Worm (Caenorhabditis elegans): ENCODE data around the gene mca-2.

Gene mca-2

DNA sequence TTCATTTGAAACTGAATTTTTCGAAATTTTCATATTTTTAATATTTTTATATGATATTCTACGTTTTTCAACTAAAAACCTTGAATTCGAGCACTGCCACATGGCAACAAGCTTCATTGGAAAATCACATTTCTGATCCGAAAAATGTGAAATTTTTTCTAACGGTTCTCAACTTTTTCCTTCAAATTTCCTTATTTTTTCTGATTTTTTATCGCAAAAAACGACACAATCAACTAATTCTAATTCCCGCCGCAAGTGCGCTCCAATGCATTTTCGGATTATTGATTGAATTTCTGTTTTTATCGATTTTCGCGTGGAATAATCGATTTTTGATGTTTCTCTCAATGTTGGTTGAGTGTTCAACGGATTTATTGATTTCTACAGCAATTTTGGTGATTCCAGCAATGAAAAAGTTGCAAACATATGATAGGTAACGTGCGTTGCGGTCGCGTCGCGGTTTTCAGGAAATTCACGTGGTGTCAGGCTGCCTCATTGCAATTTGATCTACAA is 49.7 kb downstream of the mca-2 start, which contains the start of gene C23H5.12:
TSS of gene C23H5.12 (plus strand) at position 51 of the 510 bp plus-strand sequence.
- TF ChIP-seq snpc-4 (tag; optimal IDR thresholded peaks at IDR 0.05) (no peak), blmp-1 (tag; optimal IDR thresholded peaks at IDR 0.05) (no peak), flh-1 (GFP tag; optimal IDR thresholded peaks at IDR 0.05) (no peak), nhr-28 (tag; optimal IDR thresholded peaks at IDR 0.05) (no peak), hlh-1 (tag; optimal IDR thresholded peaks at IDR 0.05) (no peak), unc-120 (tag; optimal IDR thresholded peaks at IDR 0.05; ENCODE audit: poor library complexity, severe bottlenecking) (no peak), sptf-1 (tag; optimal IDR thresholded peaks at IDR 0.05) (no peak), M03D4.4 (tag; optimal IDR thresholded peaks at IDR 0.05) (no peak), elt-3 (tag; optimal IDR thresholded peaks at IDR 0.05) (no peak), unc-62 (GFP tag; optimal IDR thresholded peaks at IDR 0.05) (no peak)

DNA sequence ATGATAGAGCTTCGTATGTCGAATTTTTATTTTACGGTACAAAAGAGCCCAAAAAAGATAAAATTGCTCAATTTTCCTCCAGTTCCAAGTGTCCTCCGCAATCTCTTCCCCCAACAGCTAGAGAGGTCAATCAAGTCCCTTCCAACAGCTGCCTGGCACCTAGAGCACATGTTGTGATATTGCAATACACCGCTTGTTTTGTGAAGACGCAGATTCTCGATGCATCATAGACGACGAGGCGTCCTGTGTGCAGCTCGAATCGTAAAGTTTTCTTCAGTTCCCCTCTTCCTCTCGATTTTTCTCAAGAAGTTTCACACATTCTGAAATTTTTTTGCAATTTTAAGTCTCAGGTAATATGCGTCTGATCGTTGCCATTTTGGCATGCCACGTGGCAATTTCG is 52.8 kb downstream of the mca-2 start, which contains the start of gene test-1:
TSS of gene test-1 (plus strand) at position 345 of the 400 bp plus-strand sequence.
- TF ChIP-seq unc-62 (GFP tag; optimal IDR thresholded peaks at IDR 0.05) = peak; percentile 45
- TF ChIP-seq lin-32 (GFP tag; optimal IDR thresholded peaks at IDR 0.05) = peak; percentile 7
- TF ChIP-seq ceh-39 (tag; optimal IDR thresholded peaks at IDR 0.05) = no peak
- peak; percentile 99 for TF ChIP-seq hlh-1 (tag; optimal IDR thresholded peaks at IDR 0.05)
- TF ChIP-seq unc-120 (tag; optimal IDR thresholded peaks at IDR 0.05; ENCODE audit: poor library complexity, severe bottlenecking) = peak; percentile 9

DNA sequence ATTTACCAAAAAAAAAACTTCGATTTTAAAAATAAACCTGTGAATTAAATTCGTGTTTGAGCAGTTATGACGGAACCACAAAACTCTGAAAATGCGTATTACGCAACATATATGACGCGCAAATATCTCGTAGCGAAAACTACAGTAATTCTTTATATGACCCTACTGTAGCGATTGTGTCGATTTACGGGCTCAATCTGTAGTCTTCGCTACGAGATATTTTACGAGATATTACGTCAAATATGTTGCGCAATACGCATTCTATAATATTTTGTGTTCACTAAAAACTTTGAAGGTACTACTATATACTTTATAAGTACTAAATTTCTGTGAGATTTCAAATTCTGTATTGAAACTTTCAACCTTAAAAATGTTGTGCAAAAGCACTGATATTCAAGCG is 53.6 kb downstream of the mca-2 start:
- TF ChIP-seq mab-5 (tag; optimal IDR thresholded peaks at IDR 0.05) = no peak
- TF ChIP-seq zip-8 (tag; optimal IDR thresholded peaks at IDR 0.05) = peak; percentile 95

DNA sequence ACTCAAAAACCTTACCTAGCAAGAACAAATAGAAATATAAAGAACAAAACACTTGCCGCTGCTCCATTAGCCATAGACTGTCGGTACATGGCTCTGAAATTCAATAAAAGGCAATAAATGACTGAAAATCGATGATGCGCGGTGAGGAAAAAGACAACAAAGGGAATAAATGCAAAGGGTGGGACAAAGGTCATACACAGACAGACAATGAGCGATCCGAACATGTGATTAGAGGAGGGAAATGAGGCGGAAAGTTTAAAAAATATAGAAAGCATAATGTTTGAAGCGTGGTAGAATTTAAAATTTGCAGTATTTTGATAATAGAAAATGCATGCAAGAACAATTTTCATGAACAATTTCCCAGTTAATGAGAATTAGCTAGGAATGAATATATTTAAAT is 56.7 kb downstream of the mca-2 start, which contains the start of gene C54E4.12:
TSS of gene C54E4.12 (minus strand) at position 101 of the 400 bp plus-strand sequence.
- TF ChIP-seq nhr-2 (tag; optimal IDR thresholded peaks at IDR 0.05) = no peak
- TF ChIP-seq mab-5 (tag; optimal IDR thresholded peaks at IDR 0.05) = no peak
- no peak for TF ChIP-seq ham-2 (GFP tag; optimal IDR thresholded peaks at IDR 0.05)
- no peak for TF ChIP-seq lin-32 (GFP tag; optimal IDR thresholded peaks at IDR 0.05)
- no peak for TF ChIP-seq unc-62 (GFP tag; optimal IDR thresholded peaks at IDR 0.05)
- TF ChIP-seq bed-3 (GFP tag; optimal IDR thresholded peaks at IDR 0.05) = no peak
- no peak for TF ChIP-seq ces-1 (GFP tag; optimal IDR thresholded peaks at IDR 0.05)
- no peak for TF ChIP-seq zip-8 (tag; optimal IDR thresholded peaks at IDR 0.05)
- TF ChIP-seq mep-1 (tag; optimal IDR thresholded peaks at IDR 0.05) = no peak
- no peak for TF ChIP-seq lin-13 (tag; optimal IDR thresholded peaks at IDR 0.05)
- no peak for TF ChIP-seq cnd-1 (tag; optimal IDR thresholded peaks at IDR 0.05)
- no peak for TF ChIP-seq ztf-11 (tag; optimal IDR thresholded peaks at IDR 0.05)
- no peak for TF ChIP-seq sem-2 (GFP tag; optimal IDR thresholded peaks at IDR 0.05)
- no peak for TF ChIP-seq blmp-1 (tag; optimal IDR thresholded peaks at IDR 0.05)
- no peak for TF ChIP-seq snpc-4 (tag; optimal IDR thresholded peaks at IDR 0.05)
- TF ChIP-seq unc-120 (tag; optimal IDR thresholded peaks at IDR 0.05; ENCODE audit: poor library complexity, severe bottlenecking) = no peak
- no peak for TF ChIP-seq elt-3 (tag; optimal IDR thresholded peaks at IDR 0.05)
- TF ChIP-seq ceh-83 (GFP tag; optimal IDR thresholded peaks at IDR 0.05) = no peak

Measured in whole organism, mixed stage, embryonic.